Fruit fly (Drosophila melanogaster) whole organism, wandering third instar larva: ENCODE measurements around the gene Sf3b3.
A peak's percentile ranks its signal among the peaks of the same experiment; 100 is the strongest.

ENCODE experiments used
- Abd-B ChIP-seq: fragments of >200 bp; optimal IDR thresholded peaks from 2 replicates; lab custom pipeline; 2017; ENCODE audit warnings: missing biosample characterization, missing genetic modification characterization
- CrebA ChIP-seq: fragments of 200-800 bp; sonication (Bioruptor generic); optimal IDR thresholded peaks from 2 replicates; lab custom pipeline; 2016; ENCODE audit warnings: missing biosample characterization, mild to moderate bottlenecking, missing genetic modification characterization, borderline replicate concordance
- Hr78 ChIP-seq: fragments of >200 bp; optimal IDR thresholded peaks from 2 replicates; lab custom pipeline; 2017; ENCODE audit warnings: missing biosample characterization, missing genetic modification characterization
- Sp1 ChIP-seq: fragments of 200-800 bp; sonication (Bioruptor generic); optimal IDR thresholded peaks from 3 replicates; lab custom pipeline; 2019; ENCODE audit warnings: missing biosample characterization, mild to moderate bottlenecking, missing genetic modification characterization, moderate library complexity
- ey ChIP-seq: fragments of 200-800 bp; sonication (Bioruptor generic); optimal IDR thresholded peaks from 2 replicates; lab custom pipeline; 2016; ENCODE audit warnings: missing biosample characterization, missing genetic modification characterization
- h ChIP-seq: fragments of 200-800 bp; sonication (Bioruptor generic); optimal IDR thresholded peaks from 3 replicates; lab custom pipeline; 2016; ENCODE audit warnings: missing biosample characterization, mild to moderate bottlenecking, missing genetic modification characterization
- pan ChIP-seq: fragments of >200 bp; optimal IDR thresholded peaks from 2 replicates; lab custom pipeline; 2017
- usp ChIP-seq: fragments of >200 bp; optimal IDR thresholded peaks from 2 replicates; lab custom pipeline; 2017; ENCODE audit warnings: missing biosample characterization, missing genetic modification characterization

DNA sequence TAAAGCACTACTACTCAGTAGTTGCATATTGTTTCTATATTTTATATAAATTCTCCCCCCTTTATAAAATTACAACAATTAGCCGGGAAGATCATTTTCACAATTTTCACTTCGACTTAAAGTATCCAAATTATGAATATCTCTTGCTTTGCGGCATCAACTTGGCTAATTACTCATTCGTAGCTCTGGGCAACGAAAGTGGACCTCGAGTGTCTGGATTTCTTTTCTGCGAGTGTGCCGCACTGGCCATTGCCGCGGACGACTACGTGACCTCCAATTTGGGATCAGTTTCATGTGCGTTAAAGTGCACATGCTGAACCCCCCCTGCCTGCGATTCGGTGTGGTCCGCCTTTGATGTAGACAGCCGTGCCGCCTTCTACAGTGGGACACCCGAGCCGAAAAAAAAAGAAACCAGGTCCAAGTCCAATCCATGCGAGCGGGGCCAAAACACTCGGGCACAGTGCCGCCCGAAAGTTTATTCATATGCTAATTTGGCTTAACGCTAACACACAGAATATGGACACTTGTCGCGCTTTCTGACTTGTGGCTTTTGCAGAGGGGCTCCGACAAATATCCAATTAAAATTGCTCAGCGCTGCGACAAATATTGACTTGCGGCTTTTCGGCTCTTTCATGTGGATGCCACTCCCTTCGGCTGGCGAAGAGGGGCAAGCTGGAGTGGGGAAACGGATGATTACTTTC is 14.6 kb downstream of the Sf3b3 start:
- TF ChIP-seq Sp1 (GFP tag; lab: Kevin White, UChicago) (peak; percentile 63), CrebA (GFP tag; lab: Kevin White, UChicago) (no peak), ey (GFP tag; lab: Kevin White, UChicago) (peak; percentile 32), h (GFP tag; lab: Kevin White, UChicago) (peak; percentile 56), pan (lab: Kevin White, UChicago) (no peak), usp (GFP tag; lab: Kevin White, UChicago) (no peak), Hr78 (GFP tag; lab: Kevin White, UChicago) (no peak), Abd-B (GFP tag; lab: Kevin White, UChicago) (no peak)
